Worm (Caenorhabditis elegans): ENCODE data around the gene dolk-1.

DNA sequence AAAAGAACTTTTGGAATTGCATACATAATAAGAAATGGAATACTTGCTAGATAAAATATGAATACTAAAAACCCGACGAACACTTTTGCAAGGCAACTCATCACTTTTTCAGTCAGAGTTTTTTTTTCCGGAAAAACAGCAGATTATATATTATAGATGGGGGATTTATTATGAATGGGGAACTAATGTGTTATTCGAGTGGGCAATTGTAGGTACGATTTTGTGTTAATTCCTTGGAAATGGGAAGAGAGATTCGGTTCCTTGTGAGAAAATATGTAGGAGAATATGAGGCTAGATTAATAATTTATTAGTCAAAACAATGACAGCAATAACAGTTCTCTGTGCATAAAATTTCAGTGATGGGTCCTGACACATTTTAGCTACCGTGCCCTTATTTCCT lies 42.1 kb downstream of the dolk-1 start, which contains the start of gene faah-5:
- no peak for TF ChIP-seq ztf-23 (GFP tag; IDR thresholded peaks at IDR 0.05)
- no peak for TF ChIP-seq med-1 (GFP tag; optimal IDR thresholded peaks at IDR 0.05; ENCODE audit: insufficient read depth)
- no peak for TF ChIP-seq tab-1 (GFP tag; IDR thresholded peaks at IDR 0.05)
- no peak for TF ChIP-seq cog-1 (tag; optimal IDR thresholded peaks at IDR 0.05)
- TF ChIP-seq ztf-29 (GFP tag; IDR thresholded peaks at IDR 0.05) = no peak
- no peak for TF ChIP-seq ref-1 (GFP tag; conservative IDR thresholded peaks at IDR 0.05)
- no peak for TF ChIP-seq flt-1 (GFP tag; IDR thresholded peaks at IDR 0.05)
- TF ChIP-seq klf-2 (GFP tag; conservative IDR thresholded peaks at IDR 0.05) = no peak
- no peak for TF ChIP-seq T22C8.4 (GFP tag; IDR thresholded peaks at IDR 0.05)
